Fruit fly (Drosophila melanogaster) whole organism, pupa: ENCODE measurements around the gene CG13082.

Source experiments
- CG10348 ChIP-seq: fragments of 200-800 bp; sonication (Bioruptor generic); IDR thresholded peaks from 2 replicates; pipeline ENCODE4 v1.3.6; 2022; ENCODE audit warnings: missing biosample characterization, missing genetic modification characterization
- CG12605 ChIP-seq: fragments of 200-800 bp; sonication (Bioruptor generic); IDR thresholded peaks from 2 replicates; pipeline ENCODE4 v1.3.6; 2022; ENCODE audit warnings: missing biosample characterization, missing genetic modification characterization
- CG13204 ChIP-seq: fragments of 200-800 bp; sonication (Bioruptor generic); optimal IDR thresholded peaks from 2 replicates; lab custom pipeline; 2018; ENCODE audit warnings: missing biosample characterization, mild to moderate bottlenecking, missing genetic modification characterization, moderate library complexity
- CG14655 ChIP-seq: fragments of 200-800 bp; sonication (Bioruptor generic); optimal IDR thresholded peaks from 3 replicates; lab custom pipeline; 2017; ENCODE audit warnings: mild to moderate bottlenecking, missing biosample characterization, missing genetic modification reagents, missing genetic modification characterization
- CG15710 ChIP-seq: fragments of 200-800 bp; sonication (Bioruptor generic); optimal IDR thresholded peaks from 2 replicates; lab custom pipeline; 2018; ENCODE audit warnings: missing biosample characterization, mild to moderate bottlenecking, missing genetic modification characterization, moderate library complexity
- CG17806 ChIP-seq: fragments of 200-800 bp; sonication (Bioruptor generic); optimal IDR thresholded peaks from 2 replicates; lab custom pipeline; 2018; ENCODE audit warnings: missing biosample characterization, mild to moderate bottlenecking, missing genetic modification characterization, moderate library complexity
- CG32121 ChIP-seq: fragments of 200-800 bp; sonication (Bioruptor generic); IDR thresholded peaks from 2 replicates; pipeline ENCODE4 v1.3.6; 2022; ENCODE audit warnings: missing biosample characterization, missing genetic modification characterization
- CG34367 ChIP-seq: fragments of 200-800 bp; sonication (Bioruptor generic); optimal IDR thresholded peaks from 2 replicates; lab custom pipeline; 2018; ENCODE audit warnings: missing biosample characterization, mild to moderate bottlenecking, missing genetic modification characterization
- CG4496 ChIP-seq: fragments of 200-800 bp; sonication (Bioruptor generic); IDR thresholded peaks from 3 replicates; pipeline ENCODE4 v1.3.6; 2022; ENCODE audit warnings: missing biosample characterization, missing genetic modification characterization
- CG8159 ChIP-seq: fragments of 200-800 bp; sonication (Bioruptor generic); optimal IDR thresholded peaks from 3 replicates; lab custom pipeline; 2018; ENCODE audit warnings: missing biosample characterization, mild to moderate bottlenecking, missing genetic modification characterization, moderate library complexity
- CG8301 ChIP-seq: fragments of 200-800 bp; sonication (Bioruptor generic); optimal IDR thresholded peaks from 2 replicates; lab custom pipeline; 2018; ENCODE audit warnings: missing biosample characterization, mild to moderate bottlenecking, missing genetic modification characterization
- CG9948 ChIP-seq: fragments of 200-800 bp; sonication (Bioruptor generic); optimal IDR thresholded peaks from 2 replicates; lab custom pipeline; 2018; ENCODE audit warnings: missing biosample characterization, mild to moderate bottlenecking, missing genetic modification characterization, moderate library complexity
- D1 ChIP-seq: fragments of 200-800 bp; sonication (Bioruptor generic); optimal IDR thresholded peaks from 2 replicates; lab custom pipeline; 2018; ENCODE audit warnings: missing biosample characterization, mild to moderate bottlenecking, missing genetic modification characterization, moderate library complexity
- EcR ChIP-seq: fragments of 200-800 bp; sonication (Bioruptor generic); optimal IDR thresholded peaks from 3 replicates; lab custom pipeline; 2019; ENCODE audit warnings: missing biosample characterization, missing genetic modification characterization, mild to moderate bottlenecking, moderate library complexity, missing genetic modification reagents
- Ets98B ChIP-seq: fragments of 200-800 bp; sonication (Bioruptor generic); IDR thresholded peaks from 2 replicates; pipeline ENCODE4 v1.3.6; 2022; ENCODE audit warnings: missing biosample characterization, missing genetic modification characterization
- Pif1A ChIP-seq: fragments of 200-800 bp; sonication (Bioruptor generic); optimal IDR thresholded peaks from 3 replicates; lab custom pipeline; 2016; ENCODE audit warnings: missing biosample characterization, missing genetic modification characterization
- Pif1B ChIP-seq: fragments of 200-800 bp; sonication (Bioruptor generic); optimal IDR thresholded peaks from 3 replicates; lab custom pipeline; 2016; ENCODE audit warnings: missing biosample characterization, missing genetic modification characterization
- Snoo ChIP-seq: fragments of 200-800 bp; sonication (Bioruptor generic); optimal IDR thresholded peaks from 3 replicates; lab custom pipeline; 2017; ENCODE audit warnings: missing biosample characterization, mild to moderate bottlenecking, missing genetic modification characterization, inconsistent platforms
- fd96Ca ChIP-seq: fragments of 200-800 bp; sonication (Bioruptor generic); IDR thresholded peaks from 3 replicates; pipeline ENCODE4 v1.3.6; 2022; ENCODE audit warnings: missing biosample characterization, missing genetic modification characterization
- gl ChIP-seq: fragments of 200-800 bp; sonication (Bioruptor generic); optimal IDR thresholded peaks from 2 replicates; lab custom pipeline; 2018; ENCODE audit warnings: missing biosample characterization, mild to moderate bottlenecking, missing genetic modification characterization
- rn ChIP-seq: fragments of 200-800 bp; sonication (Bioruptor generic); IDR thresholded peaks from 2 replicates; pipeline ENCODE4 v1.3.6; 2022; ENCODE audit warnings: missing biosample characterization, missing genetic modification characterization

Gene CG13082

DNA sequence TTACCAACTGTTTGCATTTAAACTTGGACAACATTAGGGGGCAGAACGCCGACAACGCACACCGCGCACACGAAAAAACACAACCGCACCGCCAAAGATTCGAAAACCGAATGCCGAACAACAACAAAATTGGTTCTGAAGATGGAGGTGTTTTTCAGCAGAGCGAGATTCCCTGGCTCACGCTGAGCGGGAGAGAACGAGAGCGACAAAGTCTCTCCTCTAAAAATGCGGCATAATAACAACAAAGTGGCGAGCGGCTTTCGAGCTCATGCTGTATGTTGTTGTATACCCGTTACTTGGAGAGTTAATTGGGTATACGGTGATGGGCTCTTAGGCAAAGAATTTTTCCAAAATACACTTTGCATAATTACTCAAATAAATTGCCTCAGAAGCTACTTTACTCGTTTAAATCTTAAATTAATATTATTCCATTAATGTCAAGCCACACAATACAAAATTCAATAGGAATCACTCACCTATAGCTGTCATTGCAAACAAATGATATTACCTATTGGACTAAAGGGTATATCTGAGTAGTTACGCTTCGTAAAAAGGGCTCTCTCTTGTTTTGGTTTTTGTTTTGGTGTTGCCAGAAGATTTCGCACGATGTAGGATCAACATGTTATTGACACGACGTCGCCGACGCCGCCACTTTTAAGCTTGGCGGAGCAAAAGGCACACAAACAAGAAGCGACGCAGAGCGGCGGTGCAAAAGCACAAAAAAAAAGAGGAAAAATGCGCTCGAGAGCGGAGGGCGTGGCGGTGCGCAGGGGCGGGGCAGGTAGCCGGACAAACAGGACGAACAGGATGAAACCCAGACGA, 34.5 kb downstream of the CG13082 start:
- TF ChIP-seq CG9948 (tag; lab: Kevin White, UChicago) (peak; percentile 93), CG12605 (GFP tag; lab: Robert Waterston, UW) (peak; percentile 50; the same call in 1 of the 2 replicates), CG4496 (GFP tag; lab: Robert Waterston, UW) (peak; percentile 60; the same call in 2 of the 3 replicates), CG17806 (tag; lab: Kevin White, UChicago) (peak; percentile 93), CG13204 (GFP tag; lab: Kevin White, UChicago) (peak; percentile 83), CG32121 (peak; percentile 78), Pif1A (peak; percentile 95), gl (peak; percentile 83), Pif1B (GFP tag; lab: Kevin White, UChicago) (peak; percentile 92), fd96Ca (GFP tag; lab: Robert Waterston, UW) (peak; percentile 59; the same call in 1 of the 3 replicates), Ets98B (GFP tag; lab: Robert Waterston, UW) (peak; percentile 71), CG8301 (tag; lab: Kevin White, UChicago) (peak; percentile 96), CG34367 (tag; lab: Kevin White, UChicago) (peak; percentile 89), EcR (peak; percentile 96), CG8159 (tag; lab: Kevin White, UChicago) (peak; percentile 95), Snoo (peak; percentile 91), CG10348 (GFP tag; lab: Robert Waterston, UW) (no peak; the same call in none of the 2 replicates), rn (GFP tag; lab: Robert Waterston, UW) (peak; percentile 28; the same call in 1 of the 2 replicates), CG15710 (tag; lab: Kevin White, UChicago) (peak; percentile 92), D1 (tag; lab: Kevin White, UChicago) (peak; percentile 89), CG14655 (GFP tag; lab: Kevin White, UChicago) (peak; percentile 96)
- TF ChIP-seq, all 21 proteins: peak for 20

DNA sequence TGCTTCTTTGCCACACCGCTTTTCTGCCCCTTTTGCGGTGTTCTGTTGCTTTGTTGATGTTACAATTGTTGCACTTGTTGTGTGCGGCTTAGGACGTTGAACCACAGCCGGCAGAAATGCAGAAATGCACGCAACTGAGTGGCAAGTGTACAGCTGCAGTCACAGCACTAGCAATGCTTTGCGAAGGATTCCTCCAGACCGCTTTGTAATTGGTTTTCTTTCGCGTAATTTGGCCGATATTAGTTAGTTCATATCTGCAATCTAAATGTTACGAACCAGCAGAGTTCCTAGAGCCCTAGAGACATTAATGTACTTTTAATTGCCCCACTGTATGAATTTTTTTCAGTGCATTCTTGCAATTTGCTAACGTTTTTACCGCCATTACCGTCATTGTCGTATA, 36.1 kb downstream of the CG13082 start:
- TF ChIP-seq Pif1B (GFP tag; lab: Kevin White, UChicago), result peak; percentile 39
- TF ChIP-seq CG4496 (GFP tag; lab: Robert Waterston, UW), result peak; percentile 77
- TF ChIP-seq CG32121, result 0 out of 2 replicates have a peak, but pooled peaks have one; percentile 16
- peak; percentile 82 for TF ChIP-seq CG14655 (GFP tag; lab: Kevin White, UChicago)
- TF ChIP-seq Pif1A, result peak; percentile 58
- TF ChIP-seq CG9948 (tag; lab: Kevin White, UChicago), result peak; percentile 42
- no peak for TF ChIP-seq CG12605 (GFP tag; lab: Robert Waterston, UW)
- TF ChIP-seq EcR, result peak; percentile 93
- TF ChIP-seq CG17806 (tag; lab: Kevin White, UChicago), result peak; percentile 60
- TF ChIP-seq CG8159 (tag; lab: Kevin White, UChicago), result peak; percentile 42
- 0 out of 2 replicates have a peak, but pooled peaks have one; percentile 29 for TF ChIP-seq rn (GFP tag; lab: Robert Waterston, UW)
- TF ChIP-seq CG15710 (tag; lab: Kevin White, UChicago), result no peak
- TF ChIP-seq fd96Ca (GFP tag; lab: Robert Waterston, UW), result peak; percentile 77
- peak; percentile 37 for TF ChIP-seq CG34367 (tag; lab: Kevin White, UChicago)
- TF ChIP-seq Ets98B (GFP tag; lab: Robert Waterston, UW), result no peak
- TF ChIP-seq CG10348 (GFP tag; lab: Robert Waterston, UW), result no peak
- no peak for TF ChIP-seq CG13204 (GFP tag; lab: Kevin White, UChicago)
- TF ChIP-seq Snoo, result peak; percentile 4
- TF ChIP-seq CG8301 (tag; lab: Kevin White, UChicago), result peak; percentile 75
- no peak for TF ChIP-seq D1 (tag; lab: Kevin White, UChicago)
- TF ChIP-seq gl, result peak; percentile 6
- TF ChIP-seq, all 21 proteins: peak for 15

DNA sequence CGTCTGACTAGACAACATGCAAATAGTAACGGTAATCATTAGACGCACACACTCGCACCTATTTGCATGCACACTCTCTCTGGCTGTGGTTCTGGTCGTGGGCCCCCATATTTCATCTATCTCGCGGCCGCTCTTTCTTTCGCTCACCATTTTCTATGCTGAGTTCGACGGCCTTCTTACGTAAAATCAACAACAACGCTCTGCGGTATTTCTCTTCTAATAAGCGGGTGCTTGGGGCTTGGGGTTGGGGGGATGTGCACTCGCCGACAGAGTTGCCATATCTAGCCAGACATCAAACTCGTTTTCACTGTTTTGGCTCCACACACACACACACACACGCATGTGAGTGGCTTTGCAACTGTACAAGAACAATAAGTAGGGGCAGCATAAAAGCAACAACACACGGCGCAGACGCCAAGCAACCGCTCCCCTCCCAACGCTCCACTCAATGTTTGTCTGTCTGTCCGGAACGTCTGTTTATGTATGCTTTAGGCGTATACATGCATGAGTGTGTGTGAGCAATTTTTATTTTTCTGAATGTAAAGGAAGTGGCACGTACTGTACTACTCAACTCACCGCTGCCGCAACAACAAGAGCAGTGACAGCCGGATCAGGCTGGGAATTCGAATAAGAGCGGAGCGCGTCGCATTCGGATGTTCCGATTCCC, 36.9 kb downstream of the CG13082 start:
- TF ChIP-seq Snoo (no peak), EcR (peak; percentile 88), CG14655 (GFP tag; lab: Kevin White, UChicago) (no peak), CG9948 (tag; lab: Kevin White, UChicago) (no peak), CG10348 (GFP tag; lab: Robert Waterston, UW) (no peak), fd96Ca (GFP tag; lab: Robert Waterston, UW) (peak; percentile 40; the same call in 1 of the 3 replicates), Pif1B (GFP tag; lab: Kevin White, UChicago) (no peak), CG8159 (tag; lab: Kevin White, UChicago) (no peak)

DNA sequence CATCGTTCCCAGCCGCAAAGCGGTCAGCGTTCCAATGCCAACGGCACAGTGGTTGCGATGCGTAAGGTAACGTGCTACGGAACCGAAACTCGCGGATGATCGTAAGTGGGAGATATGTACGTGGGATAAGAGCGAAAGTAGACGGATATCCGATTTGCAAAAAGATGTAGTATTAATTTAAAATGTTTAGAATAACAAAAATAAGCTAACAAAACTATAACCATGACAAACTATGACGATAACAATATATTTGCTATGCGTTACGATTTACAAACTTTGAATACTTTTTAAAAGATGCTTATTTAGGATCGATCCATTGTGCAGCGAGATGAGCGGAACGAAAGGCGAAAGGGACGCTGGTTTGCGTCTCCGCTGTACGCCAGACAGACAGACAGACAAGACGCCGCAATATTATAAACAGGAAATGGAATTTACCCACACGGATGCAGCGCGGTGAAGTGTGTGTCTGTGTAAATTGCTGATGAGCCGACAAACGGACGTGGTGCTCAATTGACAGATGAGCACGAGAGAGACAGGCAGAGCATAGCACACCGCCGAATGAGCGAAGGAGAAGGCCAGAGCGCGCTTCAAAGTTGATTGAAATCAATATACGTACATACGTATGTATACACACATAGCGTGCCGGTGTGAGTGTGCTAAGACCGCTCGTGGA, 37.5 kb downstream of the CG13082 start:
- peak; percentile 99 for TF ChIP-seq CG14655 (GFP tag; lab: Kevin White, UChicago)
- peak; percentile 95 for TF ChIP-seq fd96Ca (GFP tag; lab: Robert Waterston, UW)
- peak; percentile 91 for TF ChIP-seq CG32121
- peak; percentile 88 for TF ChIP-seq Ets98B (GFP tag; lab: Robert Waterston, UW)
- TF ChIP-seq EcR, result peak; percentile 43
- peak; percentile 93 for TF ChIP-seq Snoo
- peak; percentile 95 for TF ChIP-seq CG17806 (tag; lab: Kevin White, UChicago)
- TF ChIP-seq CG13204 (GFP tag; lab: Kevin White, UChicago), result peak; percentile 91
- peak; percentile 85 for TF ChIP-seq CG10348 (GFP tag; lab: Robert Waterston, UW)
- peak; percentile 86 for TF ChIP-seq gl
- peak; percentile 83 for TF ChIP-seq rn (GFP tag; lab: Robert Waterston, UW)
- peak; percentile 96 for TF ChIP-seq Pif1A
- peak; percentile 98 for TF ChIP-seq CG8301 (tag; lab: Kevin White, UChicago)
- peak; percentile 97 for TF ChIP-seq CG8159 (tag; lab: Kevin White, UChicago)
- peak; percentile 96 for TF ChIP-seq CG34367 (tag; lab: Kevin White, UChicago)
- TF ChIP-seq D1 (tag; lab: Kevin White, UChicago), result peak; percentile 94
- TF ChIP-seq CG15710 (tag; lab: Kevin White, UChicago), result peak; percentile 95
- peak; percentile 82 for TF ChIP-seq CG12605 (GFP tag; lab: Robert Waterston, UW)
- TF ChIP-seq CG4496 (GFP tag; lab: Robert Waterston, UW), result peak; percentile 92
- peak; percentile 93 for TF ChIP-seq Pif1B (GFP tag; lab: Kevin White, UChicago)
- TF ChIP-seq CG9948 (tag; lab: Kevin White, UChicago), result peak; percentile 98
